Worm (Caenorhabditis elegans): Measurements from ENCODE around the gene F52H3.11.

DNA sequence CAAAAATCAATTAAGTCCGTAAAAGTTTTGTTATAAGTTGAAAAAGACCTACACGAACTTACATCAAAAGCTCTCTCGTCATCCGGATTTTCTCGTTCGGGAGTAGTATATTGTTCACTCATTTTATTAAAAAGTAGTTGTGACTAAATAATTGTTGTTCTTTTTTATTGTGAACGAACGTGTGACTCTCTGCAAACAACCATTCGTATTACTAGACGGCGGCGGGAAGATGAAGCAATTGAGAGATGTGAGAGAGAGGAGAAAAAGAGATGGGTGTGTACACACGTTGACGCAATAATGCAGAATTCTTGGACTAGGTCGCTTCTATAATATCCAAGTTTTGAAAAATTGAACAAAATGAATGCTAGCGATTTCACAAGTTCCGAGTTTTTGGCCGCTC is at the start of gene F52H3.11, which contains the start of gene bath-38:
- TF ChIP-seq snpc-4 (tag; optimal IDR thresholded peaks at IDR 0.05) (no peak), lsy-2 (tag; optimal IDR thresholded peaks at IDR 0.05) (peak; percentile 37), blmp-1 (tag; optimal IDR thresholded peaks at IDR 0.05) (no peak), M03D4.4 (tag; optimal IDR thresholded peaks at IDR 0.05) (no peak), elt-3 (tag; optimal IDR thresholded peaks at IDR 0.05) (no peak), unc-39 (tag; optimal IDR thresholded peaks at IDR 0.05) (no peak), unc-62 (GFP tag; optimal IDR thresholded peaks at IDR 0.05) (no peak), nhr-237 (tag; optimal IDR thresholded peaks at IDR 0.05) (no peak)
